Worm (Caenorhabditis elegans): ENCODE data around the gene F55G11.7.

ce11 chrIV:12936221-12936776 lies 23.9 kb upstream of the F55G11.7 start, which contains the start of the genes cld-1 and dod-21:
- TF ChIP-seq nhr-11 (tag; optimal IDR thresholded peaks at IDR 0.05) = no peak
- TF ChIP-seq pqm-1 (tag; optimal IDR thresholded peaks at IDR 0.05) = peak; percentile 5
- no peak for TF ChIP-seq ztf-4 (tag; optimal IDR thresholded peaks at IDR 0.05)
- no peak for TF ChIP-seq lin-39 (tag; optimal IDR thresholded peaks at IDR 0.05)
- TF ChIP-seq fos-1 (tag; optimal IDR thresholded peaks at IDR 0.05) = no peak
- TF ChIP-seq sptf-1 (tag; optimal IDR thresholded peaks at IDR 0.05) = no peak
- no peak for TF ChIP-seq tbx-2 (tag; optimal IDR thresholded peaks at IDR 0.05)
- no peak for TF ChIP-seq ceh-82 (tag; optimal IDR thresholded peaks at IDR 0.05)
- no peak for TF ChIP-seq ztf-11 (tag; optimal IDR thresholded peaks at IDR 0.05)
- TF ChIP-seq nhr-28 (tag; optimal IDR thresholded peaks at IDR 0.05) = no peak
- TF ChIP-seq pax-3 (tag; optimal IDR thresholded peaks at IDR 0.05) = no peak
- no peak for TF ChIP-seq blmp-1 (tag; optimal IDR thresholded peaks at IDR 0.05)

Data from whole organism, L1 larva.